Fruit fly (Drosophila melanogaster) whole organism, adult: Measurements from ENCODE around the gene Cp19.
A peak's percentile ranks its signal among the peaks of the same experiment; 100 is the strongest.

Experiments
- CG11617 ChIP-seq: fragments of 200-800 bp; sonication (Bioruptor generic); optimal IDR thresholded peaks from 2 replicates; lab custom pipeline; 2017; ENCODE audit warnings: mild to moderate bottlenecking, missing biosample characterization, missing genetic modification reagents, missing genetic modification characterization
- CG12768 ChIP-seq: fragments of 200-800 bp; sonication (Bioruptor generic); optimal IDR thresholded peaks from 2 replicates; lab custom pipeline; 2017; ENCODE audit warnings: missing biosample characterization, missing genetic modification characterization, mild to moderate bottlenecking, moderate library complexity, missing genetic modification reagents
- CG14711 ChIP-seq: fragments of 200-800 bp; sonication (Bioruptor generic); optimal IDR thresholded peaks from 2 replicates; lab custom pipeline; 2018; ENCODE audit warnings: missing biosample characterization, mild to moderate bottlenecking, missing genetic modification characterization, moderate library complexity
- CG7101 ChIP-seq: fragments of 200-800 bp; sonication (Bioruptor generic); optimal IDR thresholded peaks from 2 replicates; lab custom pipeline; 2018; ENCODE audit warnings: missing biosample characterization, mild to moderate bottlenecking, missing genetic modification characterization, moderate library complexity
- Hr96 ChIP-seq: fragments of 200-800 bp; sonication (Bioruptor generic); optimal IDR thresholded peaks from 2 replicates; lab custom pipeline; 2016; ENCODE audit warnings: missing biosample characterization, missing genetic modification characterization
- cic ChIP-seq: fragments of 200-800 bp; sonication (Bioruptor generic); optimal IDR thresholded peaks from 2 replicates; lab custom pipeline; 2017; ENCODE audit warnings: missing biosample characterization, mild to moderate bottlenecking, missing genetic modification characterization, moderate library complexity
- ovo ChIP-seq: fragments of 200-800 bp; sonication (Bioruptor generic); optimal IDR thresholded peaks from 2 replicates; lab custom pipeline; 2016; ENCODE audit warnings: missing biosample characterization, missing genetic modification characterization
- pad ChIP-seq: fragments of 200-800 bp; sonication (Bioruptor generic); optimal IDR thresholded peaks from 3 replicates; lab custom pipeline; 2017; ENCODE audit warnings: missing biosample characterization, missing genetic modification characterization, mild to moderate bottlenecking, moderate library complexity, missing genetic modification reagents
- tj ChIP-seq: fragments of 200-800 bp; sonication (Bioruptor generic); optimal IDR thresholded peaks from 3 replicates; lab custom pipeline; 2017; ENCODE audit warnings: missing biosample characterization, mild to moderate bottlenecking, missing genetic modification characterization, moderate library complexity

DNA sequence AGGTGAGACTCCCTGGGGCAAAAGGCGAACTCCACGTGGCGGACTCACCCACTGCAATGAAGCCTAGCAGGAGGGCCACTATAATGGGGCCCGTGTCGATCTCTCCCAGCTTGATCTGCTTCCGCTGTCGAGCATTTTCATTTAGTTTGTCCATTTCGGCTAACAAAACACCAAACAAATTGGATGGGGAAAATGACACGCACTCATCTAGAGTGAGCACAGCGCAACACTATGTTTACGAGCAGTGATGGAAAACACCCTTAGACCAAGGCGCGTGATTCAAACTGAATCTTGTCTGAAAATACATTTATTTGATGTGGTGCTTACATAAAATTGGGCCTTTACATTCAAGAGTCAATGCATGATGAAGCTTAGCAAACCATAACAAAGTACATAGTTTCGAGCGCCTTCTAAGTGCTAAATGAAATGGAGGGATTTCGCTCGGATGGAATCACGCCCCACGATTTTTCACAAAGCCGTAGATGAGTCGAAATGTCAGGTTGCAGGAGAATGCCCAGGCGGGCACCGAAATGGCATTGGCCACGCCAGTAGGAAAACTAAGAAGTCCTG is 9.6 kb upstream of the Cp19 start, which contains the start of gene SrpRbeta:
- TF ChIP-seq pad (peak; percentile 75), cic (peak; percentile 29), CG11617 (GFP tag; lab: Kevin White, UChicago) (no peak), ovo (GFP tag; lab: Kevin White, UChicago) (no peak), CG7101 (tag; lab: Kevin White, UChicago) (peak; percentile 74), CG12768 (GFP tag; lab: Kevin White, UChicago) (peak; percentile 75), CG14711 (tag; lab: Kevin White, UChicago) (peak; percentile 58), tj (GFP tag; lab: Kevin White, UChicago) (no peak), Hr96 (GFP tag; lab: Kevin White, UChicago) (peak; percentile 63)
